Fruit fly (Drosophila melanogaster) whole organism, embryonic: ENCODE measurements around the gene PLCXD.

ENCODE experiments used
- Abd-B ChIP-seq: fragments of 200-800 bp; sonication (Bioruptor generic); optimal IDR thresholded peaks from 2 replicates; lab custom pipeline; 2018; ENCODE audit warnings: missing biosample characterization, mild to moderate bottlenecking, missing genetic modification characterization, moderate library complexity
- Bdp1 ChIP-seq: fragments of 200-800 bp; sonication (Bioruptor generic); optimal IDR thresholded peaks from 3 replicates; lab custom pipeline; 2016; ENCODE audit warnings: missing biosample characterization, missing genetic modification characterization
- Bteb2 ChIP-seq: fragments of 200-800 bp; sonication (Bioruptor generic); optimal IDR thresholded peaks from 2 replicates; lab custom pipeline; 2016; ENCODE audit warnings: missing biosample characterization, missing genetic modification characterization
- CG10979 ChIP-seq: fragments of 200-800 bp; sonication (Bioruptor generic); optimal IDR thresholded peaks from 2 replicates; lab custom pipeline; 2018; ENCODE audit warnings: missing biosample characterization, mild to moderate bottlenecking, missing genetic modification characterization, moderate library complexity
- CG11560 ChIP-seq: fragments of 200-800 bp; sonication (Bioruptor generic); IDR thresholded peaks from 3 replicates; pipeline ENCODE4 v1.3.6; 2022; ENCODE audit warnings: missing biosample characterization, missing genetic modification characterization
- CG13123 ChIP-seq: fragments of 200-800 bp; sonication (Bioruptor generic); optimal IDR thresholded peaks from 2 replicates; lab custom pipeline; 2016; ENCODE audit warnings: missing biosample characterization, missing genetic modification characterization
- CG13775 ChIP-seq: fragments of 200-800 bp; sonication (Bioruptor generic); optimal IDR thresholded peaks from 3 replicates; lab custom pipeline; 2017; ENCODE audit warnings: missing biosample characterization, mild to moderate bottlenecking, missing genetic modification characterization
- CG14014 ChIP-seq: fragments of 200-800 bp; sonication (Bioruptor generic); IDR thresholded peaks from 2 replicates; pipeline ENCODE4 v1.3.6; 2022; ENCODE audit warnings: missing biosample characterization, missing genetic modification characterization
- CG14860 ChIP-seq: fragments of 200-800 bp; sonication (Bioruptor generic); IDR thresholded peaks from 3 replicates; pipeline ENCODE4 v1.3.6; 2022; ENCODE audit warnings: missing biosample characterization, missing genetic modification characterization; ENCODE audit not compliant: partially characterized antibody
- CG15073 ChIP-seq: fragments of 200-800 bp; sonication (Bioruptor generic); optimal IDR thresholded peaks from 2 replicates; lab custom pipeline; 2016; ENCODE audit warnings: missing biosample characterization, missing genetic modification characterization
- CG18011 ChIP-seq: fragments of 200-800 bp; sonication (Bioruptor generic); optimal IDR thresholded peaks from 2 replicates; lab custom pipeline; 2017; ENCODE audit warnings: missing biosample characterization, missing genetic modification characterization, mild to moderate bottlenecking, moderate library complexity, missing genotype
- CG18619 ChIP-seq: fragments of 200-800 bp; sonication (Bioruptor generic); optimal IDR thresholded peaks from 3 replicates; lab custom pipeline; 2017; ENCODE audit warnings: missing biosample characterization, mild to moderate bottlenecking, missing genetic modification characterization
- CG18764 ChIP-seq: fragments of 200-800 bp; sonication (Bioruptor generic); optimal IDR thresholded peaks from 3 replicates; lab custom pipeline; 2016; ENCODE audit warnings: missing biosample characterization, missing genetic modification characterization
- CG33213 ChIP-seq: fragments of 200-800 bp; sonication (Bioruptor generic); optimal IDR thresholded peaks from 3 replicates; lab custom pipeline; 2016; ENCODE audit warnings: missing biosample characterization, missing genetic modification characterization
- CG42726 ChIP-seq: fragments of 200-800 bp; sonication (Bioruptor generic); IDR thresholded peaks from 2 replicates; pipeline ENCODE4 v1.3.6; 2022; ENCODE audit warnings: missing biosample characterization, missing genetic modification characterization; ENCODE audit not compliant: partially characterized antibody
- CG4328 ChIP-seq: fragments of 200-800 bp; sonication (Bioruptor generic); optimal IDR thresholded peaks from 3 replicates; lab custom pipeline; 2017; ENCODE audit warnings: missing biosample characterization, missing genetic modification reagents, missing genetic modification characterization
- CG4707 ChIP-seq: fragments of 200-800 bp; sonication (Bioruptor generic); optimal IDR thresholded peaks from 2 replicates; lab custom pipeline; 2018; ENCODE audit warnings: missing biosample characterization, mild to moderate bottlenecking, missing genetic modification characterization, moderate library complexity
- CG7556 ChIP-seq: fragments of 200-800 bp; sonication (Bioruptor generic); optimal IDR thresholded peaks from 2 replicates; lab custom pipeline; 2017; ENCODE audit warnings: missing biosample characterization, mild to moderate bottlenecking, missing genetic modification characterization
- CG8089 ChIP-seq: fragments of 200-800 bp; sonication (Bioruptor generic); optimal IDR thresholded peaks from 3 replicates; lab custom pipeline; 2016; ENCODE audit warnings: missing biosample characterization, missing genetic modification characterization
- CG8388 ChIP-seq: fragments of 200-800 bp; sonication (Bioruptor generic); optimal IDR thresholded peaks from 2 replicates; lab custom pipeline; 2019; ENCODE audit warnings: missing biosample characterization, mild to moderate bottlenecking, missing genetic modification characterization, moderate library complexity
- CG9437 ChIP-seq: fragments of 200-800 bp; sonication (Bioruptor generic); optimal IDR thresholded peaks from 2 replicates; lab custom pipeline; 2018; ENCODE audit warnings: missing biosample characterization, mild to moderate bottlenecking, missing genetic modification characterization
- CG9609 ChIP-seq: fragments of 200-800 bp; sonication (Bioruptor generic); optimal IDR thresholded peaks from 3 replicates; lab custom pipeline; 2016; ENCODE audit warnings: missing biosample characterization, missing genetic modification characterization
- HHEX ChIP-seq: fragments of 200-800 bp; sonication (Bioruptor generic); optimal IDR thresholded peaks from 3 replicates; lab custom pipeline; 2017; ENCODE audit warnings: missing biosample characterization, mild to moderate bottlenecking, missing genetic modification characterization, missing genetic modification reagents
- NC2α ChIP-seq: fragments of 200-800 bp; sonication (Bioruptor generic); optimal IDR thresholded peaks from 2 replicates; lab custom pipeline; 2016; ENCODE audit warnings: missing biosample characterization, missing genetic modification characterization
- NFAT ChIP-seq: fragments of 200-800 bp; sonication (Bioruptor generic); IDR thresholded peaks from 2 replicates; pipeline ENCODE4 v1.3.6; 2022; ENCODE audit warnings: missing biosample characterization, missing genetic modification characterization
- Sin3A ChIP-seq: fragments of >200 bp; optimal IDR thresholded peaks from 2 replicates; lab custom pipeline; 2018
- Sry-β ChIP-seq: fragments of 200-800 bp; sonication (Bioruptor generic); optimal IDR thresholded peaks from 2 replicates; lab custom pipeline; 2018; ENCODE audit warnings: missing biosample characterization, mild to moderate bottlenecking, missing genetic modification characterization, moderate library complexity
- ap ChIP-seq: fragments of 200-800 bp; sonication (Bioruptor generic); IDR thresholded peaks from 2 replicates; pipeline ENCODE4 v1.3.6; 2022; ENCODE audit warnings: missing biosample characterization, missing genetic modification characterization
- bbx ChIP-seq: fragments of 200-800 bp; sonication (Bioruptor generic); IDR thresholded peaks from 2 replicates; pipeline ENCODE4 v1.3.6; 2022; ENCODE audit warnings: missing biosample characterization, missing genetic modification characterization; ENCODE audit not compliant: partially characterized antibody
- bsh ChIP-seq, 2 experiments: fragments of 200-800 bp; sonication (Bioruptor generic); optimal IDR thresholded peaks; 2 replicates each; lab custom pipeline; 2017 to 2018; ENCODE audit warnings: mild to moderate bottlenecking in 2 of 2, missing biosample characterization in 2 of 2, missing genetic modification characterization in 2 of 2, moderate library complexity in 1 of 2
- ci ChIP-seq: fragments of 200-800 bp; sonication (Bioruptor generic); IDR thresholded peaks from 3 replicates; pipeline ENCODE4 v1.3.6; 2022; ENCODE audit warnings: missing biosample characterization, missing genetic modification characterization
- dati ChIP-seq: fragments of 200-800 bp; sonication (Bioruptor generic); IDR thresholded peaks from 2 replicates; pipeline ENCODE4 v1.3.6; 2022; ENCODE audit warnings: missing biosample characterization, missing genetic modification characterization
- en ChIP-seq: fragments of 200-800 bp; sonication (Bioruptor generic); optimal IDR thresholded peaks from 2 replicates; lab custom pipeline; 2016; ENCODE audit warnings: missing biosample characterization, missing genetic modification characterization
- eve ChIP-seq, 2 experiments: fragments of >200 bp; optimal IDR thresholded peaks; 2 replicates each; lab custom pipeline; 2017; ENCODE audit warnings: missing biosample characterization in 2 of 2, missing genetic modification characterization in 2 of 2
- fru ChIP-seq: fragments of >200 bp; optimal IDR thresholded peaks from 2 replicates; lab custom pipeline; 2017
- klu ChIP-seq: fragments of 200-800 bp; sonication (Bioruptor generic); IDR thresholded peaks from 2 replicates; pipeline ENCODE4 v1.3.6; 2022; ENCODE audit warnings: missing biosample characterization, missing genetic modification characterization
- kni ChIP-seq: fragments of 200-800 bp; sonication (Bioruptor generic); optimal IDR thresholded peaks from 3 replicates; lab custom pipeline; 2017; ENCODE audit warnings: mild to moderate bottlenecking, missing biosample characterization, missing genetic modification reagents, missing genetic modification characterization
- nerfin-1 ChIP-seq: fragments of 200-800 bp; sonication (Bioruptor generic); optimal IDR thresholded peaks from 3 replicates; lab custom pipeline; 2019; ENCODE audit warnings: missing biosample characterization, mild to moderate bottlenecking, missing genetic modification characterization, moderate library complexity
- onecut ChIP-seq: fragments of 200-800 bp; sonication (Bioruptor generic); IDR thresholded peaks from 2 replicates; pipeline ENCODE4 v1.3.6; 2022; ENCODE audit warnings: missing biosample characterization, missing genetic modification characterization
- org-1 ChIP-seq: fragments of 200-800 bp; sonication (Bioruptor generic); optimal IDR thresholded peaks from 2 replicates; lab custom pipeline; 2017; ENCODE audit warnings: missing biosample characterization, missing genetic modification characterization
- sens-2 ChIP-seq: fragments of 200-800 bp; sonication (Bioruptor generic); IDR thresholded peaks from 2 replicates; pipeline ENCODE4 v1.3.6; 2022; ENCODE audit warnings: missing biosample characterization, missing genetic modification characterization
- ssp ChIP-seq: fragments of 200-800 bp; sonication (Bioruptor generic); IDR thresholded peaks from 2 replicates; pipeline ENCODE4 v1.3.6; 2022; ENCODE audit warnings: missing biosample characterization, missing genetic modification characterization
- tin ChIP-seq: fragments of 200-800 bp; sonication (Bioruptor generic); optimal IDR thresholded peaks from 3 replicates; lab custom pipeline; 2016; ENCODE audit warnings: missing biosample characterization, missing genetic modification characterization
- tup ChIP-seq: fragments of 200-800 bp; sonication (Bioruptor generic); optimal IDR thresholded peaks from 2 replicates; lab custom pipeline; 2016; ENCODE audit warnings: missing biosample characterization, mild to moderate bottlenecking, missing genetic modification characterization, moderate library complexity
- tx ChIP-seq: fragments of 200-800 bp; sonication (Bioruptor generic); optimal IDR thresholded peaks from 2 replicates; lab custom pipeline; 2016; ENCODE audit warnings: missing biosample characterization, missing genetic modification characterization
- unc-4 ChIP-seq: fragments of 200-800 bp; sonication (Bioruptor generic); IDR thresholded peaks from 2 replicates; pipeline ENCODE4 v1.3.6; 2022; ENCODE audit warnings: missing biosample characterization, missing genetic modification characterization; ENCODE audit not compliant: partially characterized antibody
- unpg ChIP-seq: fragments of 200-800 bp; sonication (Bioruptor generic); optimal IDR thresholded peaks from 3 replicates; lab custom pipeline; 2018; ENCODE audit warnings: missing biosample characterization, mild to moderate bottlenecking, missing genetic modification characterization, moderate library complexity
- usp ChIP-seq: fragments of >200 bp; optimal IDR thresholded peaks from 2 replicates; lab custom pipeline; 2017; ENCODE audit warnings: missing biosample characterization, missing genetic modification characterization
- zen2 ChIP-seq: fragments of 200-800 bp; sonication (Bioruptor generic); IDR thresholded peaks from 3 replicates; pipeline ENCODE4 v1.3.6; 2022; ENCODE audit warnings: missing biosample characterization, missing genetic modification characterization; ENCODE audit not compliant: partially characterized antibody
- zfh1 ChIP-seq: fragments of 200-800 bp; sonication (Bioruptor generic); IDR thresholded peaks from 3 replicates; pipeline ENCODE4 v1.3.6; 2022; ENCODE audit warnings: missing biosample characterization, missing genetic modification characterization

Gene PLCXD

dm6 chr2L:12044613-12045350 is 4.4 kb upstream of the PLCXD start, which contains the start of gene CG6785 (continued):
- TF ChIP-seq tin (GFP tag; lab: Kevin White, UChicago) (peak; percentile 56), CG10979 (tag; lab: Kevin White, UChicago) (peak; percentile 50), CG9437 (GFP tag; lab: Kevin White, UChicago) (peak; percentile 25), bsh (GFP tag; optimal IDR thresholded peaks at IDR 0.05; lab: Kevin White, UChicago) (peak; percentile 73 to 89), ci (GFP tag; lab: Robert Waterston, UW) (peak; percentile 93), nerfin-1 (tag; lab: Kevin White, UChicago) (peak; percentile 80), NC2α (GFP tag; lab: Kevin White, UChicago) (peak; percentile 90), ap (GFP tag; lab: Robert Waterston, UW) (no peak), Sry-β (GFP tag; lab: Kevin White, UChicago) (peak; percentile 66), tx (peak; percentile 69), CG18011 (GFP tag; lab: Kevin White, UChicago) (peak; percentile 63), usp (GFP tag; lab: Kevin White, UChicago) (no peak), CG8388 (GFP tag; lab: Kevin White, UChicago) (peak; percentile 72), CG14014 (GFP tag; lab: Robert Waterston, UW) (peak; percentile 85; the same call in 1 of the 2 replicates), unc-4 (0 out of 2 replicates have a peak, but pooled peaks have one; percentile 17), Abd-B (GFP tag; lab: Kevin White, UChicago) (no peak), Bdp1 (peak; percentile 68), en (GFP tag; lab: Kevin White, UChicago) (peak; percentile 77), Sin3A (lab: Kevin White, UChicago) (no peak), fru (no peak), CG7556 (GFP tag; lab: Kevin White, UChicago) (peak; percentile 91), CG13775 (peak; percentile 32), CG8089 (peak; percentile 88), CG4707 (GFP tag; lab: Kevin White, UChicago) (peak; percentile 95), CG18764 (GFP tag; lab: Kevin White, UChicago) (peak; percentile 87), sens-2 (peak; percentile 29; the same call in 1 of the 2 replicates), NFAT (GFP tag; lab: Robert Waterston, UW) (peak; percentile 60), onecut (GFP tag; lab: Robert Waterston, UW) (peak; percentile 74), ssp (GFP tag; lab: Robert Waterston, UW) (no peak), CG15073 (GFP tag; lab: Kevin White, UChicago) (peak; percentile 9), CG42726 (GFP tag; lab: Robert Waterston, UW) (no peak), klu (GFP tag; lab: Robert Waterston, UW) (no peak), kni (GFP tag; lab: Kevin White, UChicago) (peak; percentile 86), HHEX (GFP tag; lab: Kevin White, UChicago) (peak; percentile 92), CG33213 (GFP tag; lab: Kevin White, UChicago) (peak; percentile 86), unpg (peak; percentile 81), zfh1 (GFP tag; lab: Robert Waterston, UW) (0 out of 3 replicates have a peak, but pooled peaks have one; percentile 34), dati (GFP tag; lab: Robert Waterston, UW) (no peak), eve (GFP tag; optimal IDR thresholded peaks at IDR 0.05; lab: Kevin White, UChicago) (no peak), org-1 (GFP tag; lab: Kevin White, UChicago) (peak; percentile 90), CG11560 (tag; lab: Robert Waterston, UW) (no peak), zen2 (GFP tag; lab: Robert Waterston, UW) (no peak), Bteb2 (peak; percentile 81), bbx (no peak), CG4328 (peak; percentile 80), CG13123 (GFP tag; lab: Kevin White, UChicago) (peak; percentile 84), CG9609 (peak; percentile 52), CG18619 (GFP tag; lab: Kevin White, UChicago) (peak; percentile 88), tup (GFP tag; lab: Kevin White, UChicago) (peak; percentile 66), CG14860 (no peak)
